Worm (Caenorhabditis elegans) whole organism, late embryonic: Measurements from ENCODE around the gene srd-67.

Experiments used
- C38D4.7 ChIP-seq: fragments of 200-800 bp; sonication (Bioruptor generic); optimal IDR thresholded peaks from 2 replicates; lab custom pipeline; 2018; ENCODE audit warnings: mild to moderate bottlenecking, missing genetic modification characterization, moderate library complexity, missing compliant biosample characterization
- K09A11.1 ChIP-seq: sonication (generic microtip); optimal IDR thresholded peaks from 2 replicates; lab custom pipeline; 2017; ENCODE audit warnings: antibody characterized with exemption, mild to moderate bottlenecking, missing genetic modification characterization, missing compliant biosample characterization; ENCODE audit not compliant: insufficient read depth
- Y22D7AL.16 ChIP-seq: sonication (generic microtip); optimal IDR thresholded peaks from 2 replicates; lab custom pipeline; 2016; ENCODE audit warnings: missing genetic modification characterization, missing compliant biosample characterization
- ceh-14 ChIP-seq: sonication (generic microtip); optimal IDR thresholded peaks from 2 replicates; lab custom pipeline; 2016; ENCODE audit warnings: missing genotype, missing genetic modification characterization, missing compliant biosample characterization
- ceh-19 ChIP-seq: fragments of 200-800 bp; sonication (Bioruptor generic); optimal IDR thresholded peaks from 2 replicates; lab custom pipeline; 2018; ENCODE audit warnings: mild to moderate bottlenecking, missing genetic modification characterization, missing compliant biosample characterization
- ceh-2 ChIP-seq: sonication (generic microtip); optimal IDR thresholded peaks from 2 replicates; lab custom pipeline; 2016; ENCODE audit warnings: missing genotype, missing genetic modification characterization, missing compliant biosample characterization
- ceh-22 ChIP-seq: sonication (generic microtip); optimal IDR thresholded peaks from 2 replicates; lab custom pipeline; 2017; ENCODE audit warnings: missing biosample characterization, missing genetic modification characterization
- ceh-24 ChIP-seq: sonication (generic microtip); optimal IDR thresholded peaks from 2 replicates; lab custom pipeline; 2016; ENCODE audit warnings: mild to moderate bottlenecking, missing genetic modification characterization, missing compliant biosample characterization
- ceh-31 ChIP-seq: sonication (generic microtip); optimal IDR thresholded peaks from 2 replicates; lab custom pipeline; 2016; ENCODE audit warnings: missing genetic modification characterization, missing compliant biosample characterization
- ceh-34 ChIP-seq: sonication (generic microtip); optimal IDR thresholded peaks from 2 replicates; lab custom pipeline; 2016; ENCODE audit warnings: mild to moderate bottlenecking, missing genetic modification characterization, missing compliant biosample characterization
- ceh-9 ChIP-seq: sonication (generic microtip); optimal IDR thresholded peaks from 2 replicates; lab custom pipeline; 2016; ENCODE audit warnings: mild to moderate bottlenecking, missing genetic modification characterization, inconsistent platforms, missing compliant biosample characterization
- che-1 ChIP-seq: sonication (generic microtip); optimal IDR thresholded peaks from 2 replicates; lab custom pipeline; 2016; ENCODE audit warnings: mild to moderate bottlenecking, missing genetic modification characterization, missing compliant biosample characterization
- dmd-4 ChIP-seq: sonication (generic microtip); optimal IDR thresholded peaks from 2 replicates; lab custom pipeline; 2016; ENCODE audit warnings: borderline replicate concordance, missing genetic modification characterization, missing compliant biosample characterization
- dve-1 ChIP-seq: sonication (generic microtip); optimal IDR thresholded peaks from 2 replicates; lab custom pipeline; 2017; ENCODE audit warnings: antibody characterized with exemption, mild to moderate bottlenecking, missing genetic modification characterization, missing compliant biosample characterization
- elt-2 ChIP-seq: sonication (generic microtip); optimal IDR thresholded peaks from 2 replicates; lab custom pipeline; 2016; ENCODE audit warnings: missing genetic modification reagents, missing genetic modification characterization, missing compliant biosample characterization
- elt-4 ChIP-seq: sonication (generic microtip); optimal IDR thresholded peaks from 2 replicates; lab custom pipeline; 2016; ENCODE audit warnings: missing genetic modification characterization, missing compliant biosample characterization
- eyg-1 ChIP-seq: sonication (generic microtip); optimal IDR thresholded peaks from 2 replicates; lab custom pipeline; 2016; ENCODE audit warnings: missing genotype, missing genetic modification characterization, missing compliant biosample characterization
- fax-1 ChIP-seq: sonication (generic microtip); optimal IDR thresholded peaks from 2 replicates; lab custom pipeline; 2016; ENCODE audit warnings: missing genotype, missing genetic modification characterization, missing compliant biosample characterization
- fkh-10 ChIP-seq: fragments of 150-350 bp; optimal IDR thresholded peaks from 2 replicates; lab custom pipeline; 2014; ENCODE audit warnings: missing biosample characterization, missing genetic modification reagents, missing genetic modification characterization
- gmeb-2 ChIP-seq: sonication (generic microtip); optimal IDR thresholded peaks from 2 replicates; lab custom pipeline; 2016; ENCODE audit warnings: missing genetic modification characterization, inconsistent platforms, missing compliant biosample characterization
- hlh-15 ChIP-seq: sonication (generic microtip); optimal IDR thresholded peaks from 2 replicates; lab custom pipeline; 2016; ENCODE audit warnings: missing genetic modification characterization, missing compliant biosample characterization
- hlh-8 ChIP-seq: sonication (generic microtip); optimal IDR thresholded peaks from 2 replicates; lab custom pipeline; 2016; ENCODE audit warnings: missing genotype, missing genetic modification characterization, missing compliant biosample characterization
- madf-2 ChIP-seq: sonication (generic microtip); optimal IDR thresholded peaks from 2 replicates; lab custom pipeline; 2017; ENCODE audit warnings: missing genetic modification characterization, missing compliant biosample characterization
- mec-3 ChIP-seq: sonication (generic microtip); optimal IDR thresholded peaks from 2 replicates; lab custom pipeline; 2016; ENCODE audit warnings: borderline replicate concordance, missing genetic modification characterization, missing compliant biosample characterization
- nhr-11 ChIP-seq: fragments of 150-350 bp; optimal IDR thresholded peaks from 2 replicates; lab custom pipeline; 2014; ENCODE audit warnings: missing biosample characterization, missing genetic modification characterization
- nhr-232 ChIP-seq: sonication (generic microtip); optimal IDR thresholded peaks from 2 replicates; lab custom pipeline; 2016; ENCODE audit warnings: missing genetic modification characterization, missing compliant biosample characterization
- npax-4 ChIP-seq: sonication (generic microtip); optimal IDR thresholded peaks from 2 replicates; lab custom pipeline; 2016; ENCODE audit warnings: missing genetic modification characterization, missing compliant biosample characterization
- odd-2 ChIP-seq: sonication (generic microtip); optimal IDR thresholded peaks from 2 replicates; lab custom pipeline; 2017; ENCODE audit warnings: antibody characterized with exemption, mild to moderate bottlenecking, missing genetic modification characterization, missing compliant biosample characterization
- pag-3 ChIP-seq: sonication (generic microtip); optimal IDR thresholded peaks from 2 replicates; lab custom pipeline; 2016; ENCODE audit warnings: missing compliant biosample characterization, missing genetic modification characterization, borderline replicate concordance
- pat-9 ChIP-seq: fragments of 200-800 bp; sonication (Bioruptor generic); optimal IDR thresholded peaks from 2 replicates; lab custom pipeline; 2018; ENCODE audit warnings: mild to moderate bottlenecking, missing genetic modification characterization, moderate library complexity, missing compliant biosample characterization
- pax-1 ChIP-seq: fragments of 150-350 bp; optimal IDR thresholded peaks from 2 replicates; lab custom pipeline; 2014; ENCODE audit warnings: missing biosample characterization, missing genetic modification characterization
- pros-1 ChIP-seq: fragments of 150-350 bp; optimal IDR thresholded peaks from 2 replicates; lab custom pipeline; 2014; ENCODE audit warnings: missing biosample characterization, missing genetic modification reagents, missing genetic modification characterization
- rnt-1 ChIP-seq: sonication (generic microtip); optimal IDR thresholded peaks from 2 replicates; lab custom pipeline; 2016; ENCODE audit warnings: missing genetic modification characterization, missing compliant biosample characterization
- sdc-2 ChIP-seq: sonication (generic microtip); optimal IDR thresholded peaks from 2 replicates; lab custom pipeline; 2016; ENCODE audit warnings: missing genotype, missing genetic modification characterization, missing compliant biosample characterization
- sox-2 ChIP-seq: fragments of 200-800 bp; sonication (Bioruptor generic); IDR thresholded peaks from 2 replicates; pipeline ENCODE4 v1.3.6; 2022; ENCODE audit warnings: missing genetic modification reagents, missing genetic modification characterization, missing compliant biosample characterization
- syd-9 ChIP-seq: sonication (generic microtip); optimal IDR thresholded peaks from 2 replicates; lab custom pipeline; 2016; ENCODE audit warnings: mild to moderate bottlenecking, missing genetic modification characterization, moderate library complexity, missing compliant biosample characterization
- ttx-3 ChIP-seq: sonication (generic microtip); optimal IDR thresholded peaks from 2 replicates; lab custom pipeline; 2016; ENCODE audit warnings: missing genetic modification reagents, missing genetic modification characterization, missing compliant biosample characterization
- zip-5 ChIP-seq: sonication (generic microtip); optimal IDR thresholded peaks from 2 replicates; lab custom pipeline; 2016; ENCODE audit warnings: missing genetic modification characterization, missing compliant biosample characterization

srd-67 gene

ce11 chrIII:2279457-2279856 lies 33.8 kb upstream of the srd-67 start, which contains the start of gene Y54F10BM.23:
TSS of gene Y54F10BM.23 (minus strand) at chrIII:2279557.
- TF ChIP-seq madf-2 (tag; lab: Kevin White, UChicago) (no peak), ceh-34 (tag; lab: Kevin White, UChicago) (no peak), sox-2 (GFP tag; lab: Robert Waterston, UW) (no peak), C38D4.7 (no peak), syd-9 (tag; lab: Kevin White, UChicago) (no peak), pat-9 (tag; lab: Kevin White, UChicago) (no peak), dmd-4 (tag; lab: Kevin White, UChicago) (no peak), hlh-8 (tag; lab: Kevin White, UChicago) (no peak), nhr-232 (tag; lab: Kevin White, UChicago) (no peak), elt-2 (tag; lab: Kevin White, UChicago) (no peak), ceh-19 (GFP tag; lab: Kevin White, UChicago) (no peak), ceh-14 (tag; lab: Kevin White, UChicago) (no peak), fax-1 (tag; lab: Kevin White, UChicago) (no peak), sdc-2 (tag; lab: Kevin White, UChicago) (no peak)
- TF ChIP-seq, all 69 proteins: peak for 0

- TF ChIP-seq rnt-1 = no peak
- no peak for TF ChIP-seq hlh-15 (tag; lab: Kevin White, UChicago)
- no peak for TF ChIP-seq C38D4.7
- no peak for TF ChIP-seq nhr-11 (tag; lab: Kevin White, UChicago)
- no peak for TF ChIP-seq gmeb-2 (tag; lab: Kevin White, UChicago)
- TF ChIP-seq ceh-14 (tag; lab: Kevin White, UChicago) = no peak
- TF ChIP-seq mec-3 (tag; lab: Kevin White, UChicago) = no peak
- TF ChIP-seq ceh-31 (tag; lab: Kevin White, UChicago) = no peak
- no peak for TF ChIP-seq pax-1 (tag; lab: Kevin White, UChicago)
- no peak for TF ChIP-seq eyg-1 (tag; lab: Kevin White, UChicago)
- TF ChIP-seq dmd-4 (tag; lab: Kevin White, UChicago) = no peak
- no peak for TF ChIP-seq ceh-9 (tag; lab: Kevin White, UChicago)
These were observed 31.2 kb upstream of the srd-67 start, which contains the start of gene Y54F10BM.21 for ce11 chrIII:2276842-2277241. TSS of gene Y54F10BM.21 (plus strand) at chrIII:2277142.

DNA sequence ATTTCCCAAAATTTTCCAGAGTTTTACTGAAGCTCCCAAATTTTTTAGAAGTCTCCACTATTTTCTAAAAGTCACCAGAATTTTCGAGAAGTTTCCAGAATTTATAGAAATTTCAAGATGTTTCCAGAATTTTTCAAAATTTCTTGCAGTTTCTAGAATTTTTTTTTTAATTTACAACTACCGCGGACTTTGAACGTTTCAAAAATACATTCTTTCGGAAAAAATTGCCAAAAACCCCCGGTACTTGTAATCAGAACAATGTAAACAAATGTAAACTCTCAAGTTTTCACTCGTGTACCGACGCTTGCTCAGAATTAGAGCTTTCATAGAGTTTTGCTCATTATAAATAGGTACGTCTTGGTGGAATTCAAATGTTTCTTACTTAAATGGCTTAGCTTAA lies 27.1 kb upstream of the srd-67 start, which contains the start of gene fbxa-39:
fbxa-39 (plus strand) TSS at position 301 of the 400 bp plus-strand sequence.
- TF ChIP-seq ceh-9 (tag; lab: Kevin White, UChicago) = no peak
- no peak for TF ChIP-seq gmeb-2 (tag; lab: Kevin White, UChicago)
- TF ChIP-seq ceh-22 (tag; lab: Kevin White, UChicago) = no peak
- no peak for TF ChIP-seq syd-9 (tag; lab: Kevin White, UChicago)
- TF ChIP-seq K09A11.1 (tag; lab: Kevin White, UChicago) = no peak
- TF ChIP-seq fkh-10 (GFP tag; lab: Kevin White, UChicago) = no peak

- TF ChIP-seq sdc-2 (tag; lab: Kevin White, UChicago) = no peak
- no peak for TF ChIP-seq ceh-14 (tag; lab: Kevin White, UChicago)
- no peak for TF ChIP-seq zip-5 (tag; lab: Kevin White, UChicago)
- no peak for TF ChIP-seq ttx-3
- no peak for TF ChIP-seq elt-4 (tag; lab: Kevin White, UChicago)
- TF ChIP-seq pax-1 (tag; lab: Kevin White, UChicago) = no peak
- TF ChIP-seq ceh-19 (GFP tag; lab: Kevin White, UChicago) = no peak
- TF ChIP-seq nhr-11 (tag; lab: Kevin White, UChicago) = no peak
- TF ChIP-seq che-1 (tag; lab: Kevin White, UChicago) = no peak
- no peak for TF ChIP-seq odd-2 (tag; lab: Kevin White, UChicago)
- no peak for TF ChIP-seq npax-4 (tag; lab: Kevin White, UChicago)
- TF ChIP-seq dve-1 (tag; lab: Kevin White, UChicago) = no peak
- no peak for TF ChIP-seq Y22D7AL.16 (tag; lab: Kevin White, UChicago)
- TF ChIP-seq syd-9 (tag; lab: Kevin White, UChicago) = no peak
- TF ChIP-seq ceh-2 (tag; lab: Kevin White, UChicago) = no peak
- TF ChIP-seq pros-1 (tag; lab: Kevin White, UChicago) = no peak
- no peak for TF ChIP-seq ceh-24 (tag; lab: Kevin White, UChicago)
- TF ChIP-seq pag-3 (tag; lab: Kevin White, UChicago) = no peak
These were observed 26.4 kb upstream of the srd-67 start, which contains the start of gene fbxa-48 for ce11 chrIII:2272075-2272474. TSS of gene fbxa-48 (minus strand) at chrIII:2272175.
